Fruit fly (Drosophila melanogaster): ENCODE results near the gene sphinx1.

sphinx1 gene

dm6 chr3L:7423517-7423916 is 15.7 kb downstream of the sphinx1 start, which contains the start of gene CG42458:
CG42458 (plus strand) TSS chr3L:7423827.
- no peak for TF ChIP-seq noc (tag; optimal IDR thresholded peaks at IDR 0.05)

dm6 chr3L:7422578-7422977 is 16.6 kb downstream of the sphinx1 start:
- TF ChIP-seq noc (tag; optimal IDR thresholded peaks at IDR 0.05), result no peak

dm6 chr3L:7404081-7404480 is 35.1 kb downstream of the sphinx1 start, which contains the start of gene CG8560:
CG8560 (minus strand) TSS chr3L:7404181.
- peak; percentile 48 for TF ChIP-seq noc (tag; optimal IDR thresholded peaks at IDR 0.05)

- no peak for TF ChIP-seq noc (tag; optimal IDR thresholded peaks at IDR 0.05)
These were observed 37.2 kb downstream of the sphinx1 start for dm6 chr3L:7401972-7402371.

dm6 chr3L:7399770-7400169 is 39.4 kb downstream of the sphinx1 start, which contains the start of gene CG18417:
CG18417 (plus strand) TSS chr3L:7400070.
- no peak for TF ChIP-seq noc (tag; optimal IDR thresholded peaks at IDR 0.05)

- TF ChIP-seq noc (tag; optimal IDR thresholded peaks at IDR 0.05), result peak; percentile 81
These were observed 41.2 kb downstream of the sphinx1 start, which contains the start of gene CG8562 for dm6 chr3L:7397979-7398378. CG8562 (plus strand) TSS chr3L:7398285.

dm6 chr3L:7396055-7396454 is 43.1 kb downstream of the sphinx1 start, which contains the start of gene CG32379:
CG32379 (plus strand) TSS chr3L:7396355.
- TF ChIP-seq noc (tag; optimal IDR thresholded peaks at IDR 0.05), result no peak

- no peak for TF ChIP-seq noc (tag; optimal IDR thresholded peaks at IDR 0.05)
These were observed 48.8 kb downstream of the sphinx1 start, which contains the start of gene CG8563 for dm6 chr3L:7390442-7390841. CG8563 (plus strand) TSS chr3L:7390742.

dm6 chr3L:7390004-7390403 is 49.2 kb downstream of the sphinx1 start:
- no peak for TF ChIP-seq noc (tag; optimal IDR thresholded peaks at IDR 0.05)
